Worm (Caenorhabditis elegans) whole organism, L4/young adult: ENCODE measurements around the gene grwd-1.

Experiments
- W03F9.2 ChIP-seq: fragments of 150-350 bp; optimal IDR thresholded peaks from 2 replicates; lab custom pipeline; 2014; ENCODE audit warnings: missing biosample characterization, missing genetic modification characterization
- him-1 ChIP-seq: sonication (generic microtip); optimal IDR thresholded peaks from 2 replicates; lab custom pipeline; 2016; ENCODE audit warnings: missing genotype, missing genetic modification reagents, missing genetic modification characterization, missing compliant biosample characterization

DNA sequence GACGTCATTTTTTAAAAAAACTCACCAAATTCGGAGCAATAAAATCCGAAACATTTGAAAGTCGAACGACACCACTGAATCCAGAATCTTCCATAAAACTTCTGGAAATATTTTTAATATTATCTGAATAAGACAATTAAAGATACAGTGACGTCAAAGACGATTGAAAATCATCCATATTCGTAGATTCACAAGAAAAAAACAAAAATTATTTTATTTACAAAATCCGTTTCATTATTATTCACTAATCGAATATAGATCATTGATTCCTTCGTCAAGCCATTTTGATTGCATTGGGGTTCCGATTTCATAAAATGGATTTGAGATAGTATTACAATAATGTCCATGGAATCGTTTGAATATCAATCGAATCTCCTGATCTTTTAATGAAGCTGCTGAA, 5.4 kb downstream of the grwd-1 start, which contains the start of gene oxy-4:
- TF ChIP-seq him-1 (tag; lab: Kevin White, UChicago) (no peak), W03F9.2 (tag; lab: Kevin White, UChicago) (no peak)
